Fruit fly (Drosophila melanogaster) S2 (cell line): ENCODE measurements around the gene CG14966.

Experiments
- CG8478 ChIP-seq: fragments of >200 bp; optimal IDR thresholded peaks from 2 replicates; lab custom pipeline; 2018
- CTCF ChIP-seq, 2 experiments: fragments of >200 bp; optimal IDR thresholded peaks; 2 replicates each; lab custom pipeline; 2018

DNA sequence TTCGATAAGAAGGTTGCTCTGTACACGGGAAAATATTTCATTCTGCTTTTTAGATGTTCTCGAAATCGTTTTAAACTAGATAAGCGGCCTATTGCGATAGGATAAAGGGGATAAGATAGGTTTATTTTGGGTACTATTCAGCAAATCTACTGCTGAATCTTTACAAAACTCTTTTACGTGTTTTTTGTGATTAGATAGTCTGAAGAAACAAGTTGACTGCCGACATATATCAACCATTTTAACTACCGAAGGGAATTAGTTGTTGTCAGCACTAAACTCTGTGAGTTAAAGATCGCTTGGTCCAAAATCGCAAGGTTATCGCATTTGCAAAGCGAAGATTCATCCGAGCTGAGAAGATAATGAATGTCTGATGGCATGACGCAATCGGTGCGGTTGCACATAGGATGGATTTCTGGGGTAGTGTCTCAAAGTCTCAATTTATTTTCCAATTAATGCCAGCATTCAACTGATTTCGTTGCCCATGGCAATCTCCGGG lies 31.2 kb downstream of the CG14966 start, which contains the start of gene Asciz:
- TF ChIP-seq CG8478 (lab: Kevin White, UChicago) (no peak), CTCF (optimal IDR thresholded peaks at IDR 0.05; lab: Kevin White, UChicago) (no peak)
